Worm (Caenorhabditis elegans) whole organism, mixed stage, embryonic: ENCODE measurements around the gene fbxc-49.

Experiments used
- M03D4.4 ChIP-seq: sonication (generic microtip); optimal IDR thresholded peaks from 2 replicates; lab custom pipeline; 2017; ENCODE audit warnings: mild to moderate bottlenecking, missing genetic modification characterization, missing compliant biosample characterization
- blmp-1 ChIP-seq: fragments of 150-350 bp; optimal IDR thresholded peaks from 2 replicates; lab custom pipeline; 2014; ENCODE audit warnings: missing biosample characterization, missing genetic modification characterization
- ceh-39 ChIP-seq: fragments of 150-350 bp; optimal IDR thresholded peaks from 2 replicates; lab custom pipeline; 2014; ENCODE audit warnings: missing biosample characterization, missing genetic modification characterization
- ceh-43 ChIP-seq: fragments of 200-800 bp; sonication (Bioruptor generic); optimal IDR thresholded peaks from 2 replicates; lab custom pipeline; 2018; ENCODE audit warnings: mild to moderate bottlenecking, missing genetic modification characterization, moderate library complexity, missing compliant biosample characterization
- ceh-83 ChIP-seq: fragments of 200-800 bp; sonication (Bioruptor generic); optimal IDR thresholded peaks from 2 replicates; lab custom pipeline; 2018; ENCODE audit warnings: mild to moderate bottlenecking, missing genetic modification characterization, missing compliant biosample characterization
- ces-1 ChIP-seq: fragments of 150-350 bp; optimal IDR thresholded peaks from 2 replicates; lab custom pipeline; 2014; ENCODE audit warnings: missing biosample characterization, missing genetic modification reagents, missing genetic modification characterization
- cnd-1 ChIP-seq: fragments of 200-800 bp; sonication (Bioruptor generic); optimal IDR thresholded peaks from 2 replicates; lab custom pipeline; 2018; ENCODE audit warnings: mild to moderate bottlenecking, missing genetic modification characterization, missing compliant biosample characterization
- drap-1 ChIP-seq: fragments of 200-800 bp; sonication (Bioruptor generic); optimal IDR thresholded peaks from 3 replicates; lab custom pipeline; 2018; ENCODE audit warnings: mild to moderate bottlenecking, missing genetic modification characterization, missing compliant biosample characterization
- elt-1 ChIP-seq: sonication (generic microtip); optimal IDR thresholded peaks from 2 replicates; lab custom pipeline; 2017; ENCODE audit warnings: missing genetic modification characterization, mild to moderate bottlenecking, missing compliant biosample characterization, antibody characterized with exemption, moderate library complexity, borderline replicate concordance; ENCODE audit not compliant: insufficient read depth
- elt-3 ChIP-seq: fragments of 150-350 bp; optimal IDR thresholded peaks from 2 replicates; lab custom pipeline; 2014; ENCODE audit warnings: missing biosample characterization, missing genetic modification characterization
- flh-1 ChIP-seq: fragments of 200-800 bp; sonication (Bioruptor generic); optimal IDR thresholded peaks from 2 replicates; lab custom pipeline; 2018; ENCODE audit warnings: mild to moderate bottlenecking, missing genetic modification characterization, moderate library complexity, missing compliant biosample characterization
- ham-2 ChIP-seq: fragments of 200-800 bp; sonication (Bioruptor generic); optimal IDR thresholded peaks from 2 replicates; lab custom pipeline; 2018; ENCODE audit warnings: mild to moderate bottlenecking, missing genetic modification characterization, missing compliant biosample characterization
- hlh-1 ChIP-seq: fragments of 150-350 bp; optimal IDR thresholded peaks from 2 replicates; lab custom pipeline; 2014; ENCODE audit warnings: missing biosample characterization, missing genetic modification reagents, missing genetic modification characterization
- lin-13 ChIP-seq: fragments of 150-350 bp; optimal IDR thresholded peaks from 2 replicates; lab custom pipeline; 2014; ENCODE audit warnings: missing biosample characterization, missing genetic modification characterization
- lin-32 ChIP-seq: fragments of 200-800 bp; sonication (Bioruptor generic); optimal IDR thresholded peaks from 2 replicates; lab custom pipeline; 2018; ENCODE audit warnings: mild to moderate bottlenecking, missing genetic modification characterization, missing compliant biosample characterization
- lsy-2 ChIP-seq: fragments of 150-350 bp; optimal IDR thresholded peaks from 2 replicates; lab custom pipeline; 2014; ENCODE audit warnings: missing biosample characterization, missing genetic modification characterization
- mab-5 ChIP-seq: fragments of 150-350 bp; optimal IDR thresholded peaks from 2 replicates; lab custom pipeline; 2014; ENCODE audit warnings: missing biosample characterization, missing genetic modification characterization
- mep-1 ChIP-seq: fragments of 150-350 bp; optimal IDR thresholded peaks from 2 replicates; lab custom pipeline; 2017; ENCODE audit warnings: missing biosample characterization, missing genetic modification reagents, missing genetic modification characterization, inconsistent platforms
- mls-2 ChIP-seq: sonication (generic microtip); optimal IDR thresholded peaks from 2 replicates; lab custom pipeline; 2016; ENCODE audit warnings: mild to moderate bottlenecking, missing genetic modification characterization, moderate library complexity, missing compliant biosample characterization
- nhr-2 ChIP-seq: fragments of 150-350 bp; optimal IDR thresholded peaks from 2 replicates; lab custom pipeline; 2014; ENCODE audit warnings: missing biosample characterization, missing genetic modification characterization
- nhr-237 ChIP-seq: fragments of 150-350 bp; optimal IDR thresholded peaks from 2 replicates; lab custom pipeline; 2014; ENCODE audit warnings: missing biosample characterization, missing genetic modification characterization
- nhr-28 ChIP-seq: fragments of 150-350 bp; optimal IDR thresholded peaks from 2 replicates; lab custom pipeline; 2014; ENCODE audit warnings: missing biosample characterization, missing genetic modification characterization
- nhr-76 ChIP-seq: sonication (generic microtip); optimal IDR thresholded peaks from 2 replicates; lab custom pipeline; 2017; ENCODE audit warnings: missing biosample characterization, missing genetic modification characterization
- pha-4 ChIP-seq: fragments of 150-350 bp; optimal IDR thresholded peaks from 2 replicates; lab custom pipeline; 2018; ENCODE audit warnings: missing biosample characterization, missing genetic modification reagents, missing genetic modification characterization
- snpc-4 ChIP-seq: fragments of 150-350 bp; optimal IDR thresholded peaks from 2 replicates; lab custom pipeline; 2014; ENCODE audit warnings: missing biosample characterization, missing genetic modification characterization
- tbx-8 ChIP-seq: fragments of 200-800 bp; sonication (Bioruptor generic); optimal IDR thresholded peaks from 2 replicates; lab custom pipeline; 2018; ENCODE audit warnings: mild to moderate bottlenecking, missing genetic modification characterization, moderate library complexity, missing compliant biosample characterization
- unc-120 ChIP-seq: sonication (generic microtip); optimal IDR thresholded peaks from 2 replicates; lab custom pipeline; 2017; ENCODE audit warnings: missing genetic modification characterization, missing compliant biosample characterization; ENCODE audit not compliant: poor library complexity, severe bottlenecking
- unc-39 ChIP-seq: fragments of 150-350 bp; optimal IDR thresholded peaks from 2 replicates; lab custom pipeline; 2014; ENCODE audit warnings: missing biosample characterization, missing genetic modification characterization
- unc-62 ChIP-seq: fragments of 150-350 bp; optimal IDR thresholded peaks from 2 replicates; lab custom pipeline; 2014; ENCODE audit warnings: missing biosample characterization, missing genetic modification reagents, missing genetic modification characterization
- zip-8 ChIP-seq: fragments of 150-350 bp; optimal IDR thresholded peaks from 2 replicates; lab custom pipeline; 2014; ENCODE audit warnings: missing biosample characterization, missing genetic modification characterization
- ztf-11 ChIP-seq: fragments of 150-350 bp; optimal IDR thresholded peaks from 2 replicates; lab custom pipeline; 2014; ENCODE audit warnings: missing biosample characterization, missing genetic modification characterization

The fbxc-49 gene

DNA sequence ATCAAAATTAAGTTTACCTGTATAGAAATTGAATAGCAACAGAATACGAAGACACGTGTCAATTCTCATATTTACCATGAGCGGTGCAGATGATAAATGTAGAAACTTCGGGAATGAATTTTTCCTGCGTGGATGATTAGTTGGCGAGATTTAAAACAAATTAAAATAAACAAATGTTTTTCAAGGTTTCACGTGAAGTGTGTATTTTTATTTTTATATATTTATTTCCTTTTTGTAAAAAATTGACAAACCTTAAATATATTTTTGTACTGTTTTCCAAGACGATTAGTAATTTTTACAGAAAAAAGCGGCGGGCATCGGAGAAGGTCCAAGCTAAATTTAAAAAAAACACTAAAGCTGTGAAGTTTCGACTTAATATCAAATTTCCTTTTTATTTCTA, 8.4 kb upstream of the fbxc-49 start, which contains the start of gene F07E5.8:
Gene F07E5.8 (minus strand): TSS at position 101 of the 400 bp plus-strand sequence.
- TF ChIP-seq lin-32 (no peak), ceh-43 (no peak), lsy-2 (tag; lab: Kevin White, UChicago) (no peak), mep-1 (no peak), ceh-83 (no peak), zip-8 (no peak), unc-39 (tag; lab: Kevin White, UChicago) (no peak), cnd-1 (tag; lab: Kevin White, UChicago) (no peak), snpc-4 (no peak), flh-1 (GFP tag; lab: Kevin White, UChicago) (no peak), tbx-8 (GFP tag; lab: Kevin White, UChicago) (no peak), nhr-28 (no peak)
- TF ChIP-seq, all 35 proteins: peak for 0

DNA sequence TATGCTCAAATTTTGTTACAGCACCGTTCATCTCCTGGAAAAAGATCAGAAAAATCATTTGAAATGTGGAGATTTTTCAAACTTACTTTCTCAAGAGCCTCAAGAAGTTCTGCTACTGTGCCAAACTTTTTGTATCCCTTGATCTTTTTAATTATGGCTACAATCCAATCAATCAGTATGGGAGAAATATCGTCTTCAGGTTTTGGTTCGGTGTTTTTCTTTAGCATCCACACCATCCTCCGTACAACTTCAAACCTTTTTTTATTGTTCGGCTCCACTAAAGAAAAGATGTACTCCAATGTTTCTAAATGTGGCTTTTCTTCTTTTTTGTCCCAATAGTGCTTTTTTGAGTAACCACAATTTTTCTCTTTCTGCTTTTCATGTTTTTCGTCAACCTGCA, 7.5 kb upstream of the fbxc-49 start:
- TF ChIP-seq drap-1 (GFP tag; lab: Kevin White, UChicago) (no peak), flh-1 (GFP tag; lab: Kevin White, UChicago) (no peak), blmp-1 (tag; lab: Kevin White, UChicago) (no peak), mab-5 (no peak)
- TF ChIP-seq, all 35 proteins: peak for 0

DNA sequence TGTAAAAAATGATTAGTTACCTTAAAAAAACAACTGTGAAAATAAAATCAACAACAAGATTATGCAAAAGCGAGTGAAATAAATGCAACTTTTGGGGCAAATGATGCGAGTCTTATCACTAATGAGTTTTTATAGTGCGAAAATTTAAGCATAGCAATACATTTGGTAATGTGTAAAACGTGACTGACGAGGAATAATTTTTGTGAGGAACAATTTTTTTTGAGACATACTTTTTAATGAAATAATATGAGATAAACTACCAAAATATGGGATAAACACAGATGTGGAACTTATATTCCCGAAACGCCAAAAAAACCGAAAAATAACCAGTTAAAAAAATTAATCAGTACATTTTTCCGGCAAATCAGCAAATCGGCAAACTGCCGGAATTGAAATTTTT, 3.5 kb upstream of the fbxc-49 start, which contains the start of gene F07E5.9:
Gene F07E5.9 (minus strand): TSS at position 101 of the 400 bp plus-strand sequence.
- no peak for TF ChIP-seq blmp-1 (tag; lab: Kevin White, UChicago)
- no peak for TF ChIP-seq hlh-1 (tag; lab: Kevin White, UChicago)
- TF ChIP-seq ceh-43, result no peak
- no peak for TF ChIP-seq mep-1
- TF ChIP-seq unc-120 (tag; lab: Kevin White, UChicago), result no peak
- no peak for TF ChIP-seq ceh-39

DNA sequence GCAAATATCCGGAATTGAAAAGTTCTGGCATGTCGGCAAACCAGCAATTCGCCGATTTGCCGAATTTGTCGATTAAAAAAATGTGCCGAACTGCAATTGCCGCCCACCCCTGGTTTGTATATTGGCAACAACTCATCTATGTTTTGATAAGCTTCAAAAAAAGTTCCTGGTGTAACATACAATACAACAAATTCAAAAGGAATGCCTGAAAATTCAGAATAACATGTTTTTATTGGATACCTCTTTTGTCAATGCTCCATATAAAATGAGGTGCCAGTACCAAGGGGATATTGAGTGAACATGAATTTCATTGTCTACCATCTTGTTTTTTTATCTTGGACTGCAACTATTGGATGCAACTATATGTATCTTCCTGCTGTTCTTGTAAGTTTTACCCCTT, 2.7 kb upstream of the fbxc-49 start, which contains the start of gene T16A1.4:
Gene T16A1.4 (plus strand): TSS at position 301 of the 400 bp plus-strand sequence.
- TF ChIP-seq elt-1 (tag; lab: Kevin White, UChicago) (no peak), flh-1 (GFP tag; lab: Kevin White, UChicago) (no peak), mab-5 (no peak), ham-2 (no peak), cnd-1 (tag; lab: Kevin White, UChicago) (no peak), nhr-76 (tag; lab: Kevin White, UChicago) (no peak), nhr-2 (no peak), lin-32 (no peak)

DNA sequence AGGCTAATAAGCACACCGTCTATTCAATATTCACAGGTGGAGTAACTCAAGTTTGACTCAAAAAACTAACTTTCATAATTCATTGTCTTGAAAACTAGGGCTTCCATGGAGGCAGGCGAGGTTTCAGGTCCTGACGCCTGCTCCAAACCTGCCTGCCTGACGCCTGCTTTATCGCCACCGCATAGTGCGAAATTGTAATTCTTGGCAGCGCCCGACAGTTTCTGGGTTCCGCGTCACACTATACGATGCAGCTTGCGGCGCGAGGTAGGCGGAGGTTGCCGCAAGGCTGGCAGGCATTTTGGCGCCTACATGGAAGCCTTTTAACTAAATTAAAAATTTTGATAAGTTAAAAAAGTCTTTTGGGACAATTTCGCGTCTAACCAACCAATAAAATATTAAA, 3.3 kb downstream of the fbxc-49 start:
- no peak for TF ChIP-seq blmp-1 (tag; lab: Kevin White, UChicago)
- no peak for TF ChIP-seq ceh-83
- no peak for TF ChIP-seq ces-1 (GFP tag; lab: Kevin White, UChicago)
- TF ChIP-seq unc-120 (tag; lab: Kevin White, UChicago), result no peak
- TF ChIP-seq lin-32, result no peak
- no peak for TF ChIP-seq ztf-11 (tag; lab: Kevin White, UChicago)
- no peak for TF ChIP-seq flh-1 (GFP tag; lab: Kevin White, UChicago)
- TF ChIP-seq M03D4.4 (tag; lab: Kevin White, UChicago), result no peak
- TF ChIP-seq tbx-8 (GFP tag; lab: Kevin White, UChicago), result no peak
- TF ChIP-seq nhr-76 (tag; lab: Kevin White, UChicago), result no peak
- TF ChIP-seq ceh-39, result no peak
- TF ChIP-seq nhr-2, result no peak
- no peak for TF ChIP-seq unc-62 (GFP tag; lab: Kevin White, UChicago)
- no peak for TF ChIP-seq drap-1 (GFP tag; lab: Kevin White, UChicago)

DNA sequence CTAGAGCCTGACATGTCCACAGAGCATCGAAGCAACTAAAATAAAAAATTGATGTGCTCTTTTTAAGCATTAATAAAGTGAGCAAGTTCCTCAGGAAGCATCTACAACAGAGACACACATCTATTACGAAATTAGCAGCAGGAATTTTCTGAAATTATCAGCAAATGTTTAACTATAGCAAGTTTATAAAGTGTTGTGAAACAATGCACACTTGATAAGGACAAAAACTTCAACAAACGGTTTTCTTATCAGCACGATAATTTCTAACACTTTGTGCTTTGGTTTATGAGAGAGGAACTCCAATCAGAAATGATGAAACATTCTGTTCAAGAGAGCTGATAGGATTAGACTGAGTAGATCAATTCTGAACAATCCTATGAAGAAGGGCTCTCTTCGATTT, 6.7 kb downstream of the fbxc-49 start, which contains the start of gene trpl-5:
Gene trpl-5 (minus strand): TSS at position 32 of the 400 bp plus-strand sequence.
- TF ChIP-seq elt-3 (tag; lab: Kevin White, UChicago), result no peak
- no peak for TF ChIP-seq snpc-4
- TF ChIP-seq nhr-237, result no peak

DNA sequence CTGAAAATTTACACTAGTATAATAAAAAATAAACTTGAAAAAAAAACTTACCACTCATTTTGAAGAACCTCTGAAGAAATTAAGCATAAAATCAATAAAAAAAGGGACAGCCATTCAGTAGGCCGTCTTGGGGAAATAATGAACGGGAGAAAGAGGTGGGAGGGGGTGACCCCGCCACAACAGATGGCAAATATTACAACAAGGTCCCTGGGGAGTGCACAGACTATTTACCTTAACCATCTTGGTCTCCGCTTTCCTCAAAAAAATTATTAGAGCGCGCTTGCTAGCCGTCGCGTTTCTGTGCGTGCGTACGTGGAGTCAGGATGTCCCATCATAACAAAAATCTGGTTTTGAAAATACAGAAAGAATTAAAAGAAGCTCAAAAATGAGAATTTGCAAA, 8.0 kb downstream of the fbxc-49 start, which contains the start of gene T16A1.10:
Gene T16A1.10 (minus strand): TSS at position 123 of the 400 bp plus-strand sequence.
- TF ChIP-seq mls-2 (tag; lab: Kevin White, UChicago), result no peak
- peak; percentile 1 for TF ChIP-seq hlh-1 (tag; lab: Kevin White, UChicago)
- peak; percentile 62 for TF ChIP-seq cnd-1 (tag; lab: Kevin White, UChicago)
- no peak for TF ChIP-seq pha-4 (tag; lab: Kevin White, UChicago)
- peak; percentile 2 for TF ChIP-seq lin-13 (tag; lab: Kevin White, UChicago)
- TF ChIP-seq elt-1 (tag; lab: Kevin White, UChicago), result no peak
- no peak for TF ChIP-seq tbx-8 (GFP tag; lab: Kevin White, UChicago)
- peak; percentile 82 for TF ChIP-seq lin-32
- no peak for TF ChIP-seq unc-39 (tag; lab: Kevin White, UChicago)
